Fruit fly (Drosophila melanogaster) whole organism, prepupa: ENCODE data around the gene Nop56.

ENCODE experiments used
- Blimp-1 ChIP-seq: fragments of 200-800 bp; sonication (Bioruptor generic); optimal IDR thresholded peaks from 3 replicates; lab custom pipeline; 2017; ENCODE audit warnings: missing biosample characterization, missing genetic modification characterization, mild to moderate bottlenecking, moderate library complexity, missing genetic modification reagents
- CG10631 ChIP-seq: fragments of 200-800 bp; sonication (Bioruptor generic); optimal IDR thresholded peaks from 2 replicates; lab custom pipeline; 2016; ENCODE audit warnings: missing biosample characterization, missing genetic modification characterization
- CG10669 ChIP-seq: fragments of 200-800 bp; sonication (Bioruptor generic); optimal IDR thresholded peaks from 3 replicates; lab custom pipeline; 2018; ENCODE audit warnings: missing biosample characterization, mild to moderate bottlenecking, missing genetic modification characterization, moderate library complexity
- CG11294 ChIP-seq: fragments of 200-800 bp; sonication (Bioruptor generic); IDR thresholded peaks from 2 replicates; pipeline ENCODE4 v1.3.6; 2022; ENCODE audit warnings: missing biosample characterization, missing genetic modification characterization
- CG11902 ChIP-seq: fragments of 200-800 bp; sonication (Bioruptor generic); optimal IDR thresholded peaks from 3 replicates; lab custom pipeline; 2016; ENCODE audit warnings: missing biosample characterization, missing genetic modification characterization
- CG15336 ChIP-seq: fragments of 200-800 bp; sonication (Bioruptor generic); IDR thresholded peaks from 2 replicates; pipeline ENCODE4 v1.3.6; 2022; ENCODE audit warnings: missing biosample characterization, missing genetic modification characterization
- CG1621 ChIP-seq: fragments of 200-800 bp; sonication (Bioruptor generic); optimal IDR thresholded peaks from 3 replicates; lab custom pipeline; 2018; ENCODE audit warnings: missing biosample characterization, mild to moderate bottlenecking, missing genetic modification characterization
- CG16779 ChIP-seq: fragments of 200-800 bp; sonication (Bioruptor generic); optimal IDR thresholded peaks from 3 replicates; lab custom pipeline; 2017; ENCODE audit warnings: missing biosample characterization, mild to moderate bottlenecking, missing genetic modification characterization
- CG32006 ChIP-seq: fragments of 200-800 bp; sonication (Bioruptor generic); optimal IDR thresholded peaks from 3 replicates; lab custom pipeline; 2017; ENCODE audit warnings: missing biosample characterization, mild to moderate bottlenecking, missing genetic modification characterization
- CG6163 ChIP-seq: fragments of 200-800 bp; sonication (Bioruptor generic); IDR thresholded peaks from 3 replicates; pipeline ENCODE4 v1.3.6; 2022; ENCODE audit warnings: missing biosample characterization, missing genetic modification characterization
- CG6276 ChIP-seq: fragments of 200-800 bp; sonication (Bioruptor generic); optimal IDR thresholded peaks from 2 replicates; lab custom pipeline; 2017; ENCODE audit warnings: missing biosample characterization, mild to moderate bottlenecking, missing genetic modification characterization
- CG6792 ChIP-seq: fragments of 200-800 bp; sonication (Bioruptor generic); optimal IDR thresholded peaks from 3 replicates; lab custom pipeline; 2016; ENCODE audit warnings: missing biosample characterization, missing genetic modification characterization
- CG6808 ChIP-seq: fragments of 200-800 bp; sonication (Bioruptor generic); optimal IDR thresholded peaks from 3 replicates; lab custom pipeline; 2017; ENCODE audit warnings: missing biosample characterization, missing genetic modification characterization, mild to moderate bottlenecking, moderate library complexity, missing genetic modification reagents
- CG6854 ChIP-seq: fragments of 200-800 bp; sonication (Bioruptor generic); optimal IDR thresholded peaks from 2 replicates; lab custom pipeline; 2017; ENCODE audit warnings: missing biosample characterization, mild to moderate bottlenecking, missing genetic modification characterization
- CG7368 ChIP-seq: fragments of 200-800 bp; sonication (Bioruptor generic); optimal IDR thresholded peaks from 3 replicates; lab custom pipeline; 2016; ENCODE audit warnings: missing biosample characterization, missing genetic modification characterization
- CG8119 ChIP-seq: fragments of 200-800 bp; sonication (Bioruptor generic); IDR thresholded peaks from 3 replicates; pipeline ENCODE4 v1.3.6; 2022; ENCODE audit warnings: missing biosample characterization, missing genetic modification characterization
- CG8632 ChIP-seq: fragments of 200-800 bp; sonication (Bioruptor generic); optimal IDR thresholded peaks from 3 replicates; lab custom pipeline; 2016; ENCODE audit warnings: missing biosample characterization, missing genetic modification characterization
- CG9139 ChIP-seq: fragments of 200-800 bp; sonication (Bioruptor generic); optimal IDR thresholded peaks from 3 replicates; lab custom pipeline; 2017; ENCODE audit warnings: missing biosample characterization, mild to moderate bottlenecking, missing genetic modification characterization
- Eip75B ChIP-seq: fragments of 200-800 bp; sonication (Bioruptor generic); optimal IDR thresholded peaks from 3 replicates; lab custom pipeline; 2016; ENCODE audit warnings: missing biosample characterization, missing genetic modification characterization
- Eip93F ChIP-seq: fragments of 200-800 bp; sonication (Bioruptor generic); optimal IDR thresholded peaks from 2 replicates; lab custom pipeline; 2016; ENCODE audit warnings: missing biosample characterization, mild to moderate bottlenecking, missing genetic modification characterization
- Ets21C ChIP-seq: fragments of 200-800 bp; sonication (Bioruptor generic); optimal IDR thresholded peaks from 3 replicates; lab custom pipeline; 2016; ENCODE audit warnings: missing biosample characterization, missing genetic modification characterization
- Gug ChIP-seq: fragments of 200-800 bp; sonication (Bioruptor generic); IDR thresholded peaks from 2 replicates; pipeline ENCODE4 v1.3.6; 2022; ENCODE audit warnings: missing biosample characterization, missing genetic modification characterization
- Hr38 ChIP-seq: sonication (Bioruptor generic); optimal IDR thresholded peaks from 2 replicates; lab custom pipeline; 2016; ENCODE audit warnings: missing biosample characterization, missing genetic modification characterization
- Hr39 ChIP-seq: fragments of 200-800 bp; sonication (Bioruptor generic); optimal IDR thresholded peaks from 2 replicates; lab custom pipeline; 2016; ENCODE audit warnings: missing biosample characterization, missing genetic modification characterization
- Hr4 ChIP-seq: fragments of 200-800 bp; sonication (Bioruptor generic); optimal IDR thresholded peaks from 3 replicates; lab custom pipeline; 2016; ENCODE audit warnings: missing biosample characterization, missing genetic modification characterization
- Met ChIP-seq: fragments of 200-800 bp; sonication (Bioruptor generic); optimal IDR thresholded peaks from 3 replicates; lab custom pipeline; 2016; ENCODE audit warnings: missing biosample characterization, missing genetic modification characterization
- OdsH ChIP-seq: fragments of 200-800 bp; sonication (Bioruptor generic); optimal IDR thresholded peaks from 3 replicates; lab custom pipeline; 2016; ENCODE audit warnings: missing biosample characterization, missing genetic modification characterization
- Smox ChIP-seq: fragments of 200-800 bp; sonication (Bioruptor generic); optimal IDR thresholded peaks from 3 replicates; lab custom pipeline; 2016; ENCODE audit warnings: missing biosample characterization, missing genetic modification characterization
- Sox14 ChIP-seq: fragments of 200-800 bp; sonication (Bioruptor generic); optimal IDR thresholded peaks from 3 replicates; lab custom pipeline; 2016; ENCODE audit warnings: missing biosample characterization, missing genetic modification characterization
- achi ChIP-seq: fragments of 200-800 bp; sonication (Bioruptor generic); optimal IDR thresholded peaks from 3 replicates; lab custom pipeline; 2016; ENCODE audit warnings: missing biosample characterization, missing genetic modification characterization
- cyc ChIP-seq: fragments of 200-800 bp; sonication (Bioruptor generic); optimal IDR thresholded peaks from 3 replicates; lab custom pipeline; 2016; ENCODE audit warnings: missing biosample characterization, missing genetic modification characterization
- dac ChIP-seq: fragments of 200-800 bp; sonication (Bioruptor generic); optimal IDR thresholded peaks from 2 replicates; lab custom pipeline; 2017; ENCODE audit warnings: missing biosample characterization, mild to moderate bottlenecking, missing genetic modification characterization
- dsx ChIP-seq: fragments of 200-800 bp; optimal IDR thresholded peaks from 3 replicates; lab custom pipeline; 2019; ENCODE audit warnings: missing biosample characterization, mild to moderate bottlenecking, missing genetic modification characterization, moderate library complexity; ENCODE audit not compliant: poor library complexity, severe bottlenecking
- eg ChIP-seq: fragments of 200-800 bp; sonication (Bioruptor generic); IDR thresholded peaks from 3 replicates; pipeline ENCODE4 v1.3.6; 2022; ENCODE audit warnings: missing biosample characterization, missing genetic modification characterization
- esn ChIP-seq: fragments of 200-800 bp; sonication (Bioruptor generic); optimal IDR thresholded peaks from 2 replicates; lab custom pipeline; 2016; ENCODE audit warnings: missing biosample characterization, mild to moderate bottlenecking, missing genetic modification characterization, moderate library complexity
- fd59A ChIP-seq: fragments of 200-800 bp; sonication (Bioruptor generic); optimal IDR thresholded peaks from 2 replicates; lab custom pipeline; 2017; ENCODE audit warnings: missing biosample characterization, mild to moderate bottlenecking, missing genetic modification characterization, missing genetic modification reagents
- fd85E ChIP-seq: fragments of 200-800 bp; sonication (Bioruptor generic); optimal IDR thresholded peaks from 3 replicates; lab custom pipeline; 2016; ENCODE audit warnings: missing biosample characterization, missing genetic modification characterization
- fkh ChIP-seq: fragments of 200-800 bp; sonication (Bioruptor generic); optimal IDR thresholded peaks from 3 replicates; lab custom pipeline; 2017; ENCODE audit warnings: missing biosample characterization, mild to moderate bottlenecking, missing genetic modification characterization, moderate library complexity
- net ChIP-seq: fragments of 200-800 bp; sonication (Bioruptor generic); optimal IDR thresholded peaks from 3 replicates; lab custom pipeline; 2016; ENCODE audit warnings: missing biosample characterization, missing genetic modification characterization
- pdm3 ChIP-seq: fragments of 200-800 bp; sonication (Bioruptor generic); optimal IDR thresholded peaks from 3 replicates; lab custom pipeline; 2016; ENCODE audit warnings: missing biosample characterization, missing genetic modification characterization
- salr ChIP-seq, 2 experiments: fragments of 200-800 bp; sonication (Bioruptor generic); optimal IDR thresholded peaks; 3 replicates each; lab custom pipeline; 2016 to 2018; ENCODE audit warnings: missing biosample characterization in 2 of 2, missing genetic modification characterization in 2 of 2, mild to moderate bottlenecking in 1 of 2
- spab ChIP-seq: fragments of 200-800 bp; sonication (Bioruptor generic); optimal IDR thresholded peaks from 2 replicates; lab custom pipeline; 2017; ENCODE audit warnings: missing biosample characterization, mild to moderate bottlenecking, missing genetic modification characterization, missing genetic modification reagents
- ss ChIP-seq, 2 experiments: fragments of 200-800 bp; sonication (Bioruptor generic); optimal IDR thresholded peaks; 2 replicates in 1 of 2; 3 replicates in 1 of 2; lab custom pipeline; 2017 to 2018; ENCODE audit warnings: mild to moderate bottlenecking in 2 of 2, missing biosample characterization in 2 of 2, missing genetic modification characterization in 2 of 2, moderate library complexity in 1 of 2
- svp ChIP-seq: fragments of 200-800 bp; sonication (Bioruptor generic); peaks from one replicate; lab custom pipeline; 2016; ENCODE audit warnings: missing biosample characterization, missing genetic modification characterization
- topi ChIP-seq: fragments of 200-800 bp; sonication (Bioruptor generic); optimal IDR thresholded peaks from 3 replicates; lab custom pipeline; 2016; ENCODE audit warnings: missing biosample characterization, missing genetic modification characterization
- vri ChIP-seq: fragments of 200-800 bp; sonication (Bioruptor generic); optimal IDR thresholded peaks from 3 replicates; lab custom pipeline; 2016; ENCODE audit warnings: missing biosample characterization, mild to moderate bottlenecking, missing genetic modification characterization

The Nop56 gene

dm6 chr3R:22423996-22424395 lies 3.1 kb upstream of the Nop56 start (continued):
- no peak for TF ChIP-seq spab (GFP tag; lab: Kevin White, UChicago)
- no peak for TF ChIP-seq fd85E (GFP tag; lab: Kevin White, UChicago)
- TF ChIP-seq CG6808 (GFP tag; lab: Kevin White, UChicago) = peak; percentile 38
- TF ChIP-seq CG6792 (GFP tag; lab: Kevin White, UChicago) = peak; percentile 56
- peak; percentile 37 for TF ChIP-seq achi (GFP tag; lab: Kevin White, UChicago)
- TF ChIP-seq cyc (GFP tag; lab: Kevin White, UChicago) = peak; percentile 59
- TF ChIP-seq fkh (GFP tag; lab: Kevin White, UChicago) = no peak
- TF ChIP-seq dsx (GFP tag; lab: Kevin White, UChicago) = peak; percentile 38
- TF ChIP-seq CG6854 (GFP tag; lab: Kevin White, UChicago) = peak; percentile 15
- TF ChIP-seq esn (GFP tag; lab: Kevin White, UChicago) = peak; percentile 80
- TF ChIP-seq Smox (GFP tag; lab: Kevin White, UChicago) = peak; percentile 61
- TF ChIP-seq OdsH (GFP tag; lab: Kevin White, UChicago) = peak; percentile 59
- TF ChIP-seq Eip75B (GFP tag; lab: Kevin White, UChicago) = peak; percentile 51
- peak; percentile 48; the same call in 1 of the 3 replicates for TF ChIP-seq eg (GFP tag; lab: Robert Waterston, UW)
- peak; percentile 1 for TF ChIP-seq CG1621 (tag; lab: Kevin White, UChicago)
- TF ChIP-seq Hr39 (GFP tag; lab: Kevin White, UChicago) = peak; percentile 34

dm6 chr3R:22421618-22422017 lies 750 bp upstream of the Nop56 start:
- peak; percentile 86 for TF ChIP-seq CG6163
- peak; percentile 41; the same call in 1 of the 2 replicates for TF ChIP-seq Gug (GFP tag; lab: Robert Waterston, UW)
- peak; percentile 24 for TF ChIP-seq Eip93F (GFP tag; lab: Kevin White, UChicago)
- peak; percentile 86 for TF ChIP-seq Hr39 (GFP tag; lab: Kevin White, UChicago)
- TF ChIP-seq Ets21C = peak; percentile 73
- peak; percentile 24 for TF ChIP-seq CG6808 (GFP tag; lab: Kevin White, UChicago)
- peak; percentile 71 for TF ChIP-seq CG8632 (GFP tag; lab: Kevin White, UChicago)
- TF ChIP-seq Met (GFP tag; lab: Kevin White, UChicago) = peak; percentile 84
- peak; percentile 79 for TF ChIP-seq Smox (GFP tag; lab: Kevin White, UChicago)
- TF ChIP-seq CG15336 (GFP tag; lab: Robert Waterston, UW) = peak; percentile 82; the same call in 1 of the 2 replicates
- no peak for TF ChIP-seq Hr38
- TF ChIP-seq CG6792 (GFP tag; lab: Kevin White, UChicago) = peak; percentile 80
- TF ChIP-seq Hr4 (GFP tag; lab: Kevin White, UChicago) = no peak
- no peak for TF ChIP-seq CG7368 (GFP tag; lab: Kevin White, UChicago)
- TF ChIP-seq vri (GFP tag; lab: Kevin White, UChicago) = peak; percentile 45
- TF ChIP-seq achi (GFP tag; lab: Kevin White, UChicago) = peak; percentile 69
- no peak for TF ChIP-seq CG10631 (GFP tag; lab: Kevin White, UChicago)
- TF ChIP-seq fkh (GFP tag; lab: Kevin White, UChicago) = no peak
- TF ChIP-seq CG11902 (GFP tag; lab: Kevin White, UChicago) = peak; percentile 68
- TF ChIP-seq net (GFP tag; lab: Kevin White, UChicago) = peak; percentile 61
- TF ChIP-seq topi (GFP tag; lab: Kevin White, UChicago) = peak; percentile 83
- no peak for TF ChIP-seq CG32006 (GFP tag; lab: Kevin White, UChicago)
- peak in 1 of 2 experiments; percentile 39 for TF ChIP-seq ss (GFP tag; optimal IDR thresholded peaks at IDR 0.05; lab: Kevin White, UChicago)
- no peak for TF ChIP-seq salr (GFP tag; optimal IDR thresholded peaks at IDR 0.05; lab: Kevin White, UChicago)
- peak; percentile 35; the same call in 1 of the 2 replicates for TF ChIP-seq CG11294 (GFP tag; lab: Robert Waterston, UW)
- no peak for TF ChIP-seq spab (GFP tag; lab: Kevin White, UChicago)
- TF ChIP-seq CG16779 (tag; lab: Kevin White, UChicago) = peak; percentile 27
- TF ChIP-seq Eip75B (GFP tag; lab: Kevin White, UChicago) = peak; percentile 85
- TF ChIP-seq svp = peak; percentile 95
- peak; percentile 77 for TF ChIP-seq pdm3
- no peak for TF ChIP-seq OdsH (GFP tag; lab: Kevin White, UChicago)
- no peak for TF ChIP-seq fd59A (GFP tag; lab: Kevin White, UChicago)
- no peak for TF ChIP-seq CG6854 (GFP tag; lab: Kevin White, UChicago)
- TF ChIP-seq Sox14 (GFP tag; lab: Kevin White, UChicago) = peak; percentile 75
- TF ChIP-seq fd85E (GFP tag; lab: Kevin White, UChicago) = no peak
- TF ChIP-seq CG10669 = peak; percentile 23
- TF ChIP-seq dac (GFP tag; lab: Kevin White, UChicago) = no peak
- peak; percentile 86 for TF ChIP-seq esn (GFP tag; lab: Kevin White, UChicago)
- TF ChIP-seq CG8119 (GFP tag; lab: Robert Waterston, UW) = peak; percentile 59; the same call in 2 of the 3 replicates
- TF ChIP-seq eg (GFP tag; lab: Robert Waterston, UW) = peak; percentile 88
- peak; percentile 84 for TF ChIP-seq cyc (GFP tag; lab: Kevin White, UChicago)
- TF ChIP-seq CG9139 (GFP tag; lab: Kevin White, UChicago) = no peak
- peak; percentile 33 for TF ChIP-seq Blimp-1 (GFP tag; lab: Kevin White, UChicago)
- no peak for TF ChIP-seq CG6276
